Fruit fly (Drosophila melanogaster) whole organism, prepupa: ENCODE measurements around the gene CG14300.

Experiments used
- Blimp-1 ChIP-seq: fragments of 200-800 bp; sonication (Bioruptor generic); optimal IDR thresholded peaks from 3 replicates; lab custom pipeline; 2017; ENCODE audit warnings: missing biosample characterization, missing genetic modification characterization, mild to moderate bottlenecking, moderate library complexity, missing genetic modification reagents
- CG15336 ChIP-seq: fragments of 200-800 bp; sonication (Bioruptor generic); IDR thresholded peaks from 2 replicates; pipeline ENCODE4 v1.3.6; 2022; ENCODE audit warnings: missing biosample characterization, missing genetic modification characterization
- CG1621 ChIP-seq: fragments of 200-800 bp; sonication (Bioruptor generic); optimal IDR thresholded peaks from 3 replicates; lab custom pipeline; 2018; ENCODE audit warnings: missing biosample characterization, mild to moderate bottlenecking, missing genetic modification characterization
- CG16779 ChIP-seq: fragments of 200-800 bp; sonication (Bioruptor generic); optimal IDR thresholded peaks from 3 replicates; lab custom pipeline; 2017; ENCODE audit warnings: missing biosample characterization, mild to moderate bottlenecking, missing genetic modification characterization
- CG31627 ChIP-seq: fragments of 200-800 bp; sonication (Bioruptor generic); optimal IDR thresholded peaks from 3 replicates; lab custom pipeline; 2016; ENCODE audit warnings: missing biosample characterization, missing genetic modification characterization
- CG3919 ChIP-seq: fragments of 200-800 bp; sonication (Bioruptor generic); optimal IDR thresholded peaks from 3 replicates; lab custom pipeline; 2016; ENCODE audit warnings: missing biosample characterization, missing genetic modification characterization
- CG6163 ChIP-seq: fragments of 200-800 bp; sonication (Bioruptor generic); IDR thresholded peaks from 3 replicates; pipeline ENCODE4 v1.3.6; 2022; ENCODE audit warnings: missing biosample characterization, missing genetic modification characterization
- CG6792 ChIP-seq: fragments of 200-800 bp; sonication (Bioruptor generic); optimal IDR thresholded peaks from 3 replicates; lab custom pipeline; 2016; ENCODE audit warnings: missing biosample characterization, missing genetic modification characterization
- CG6808 ChIP-seq: fragments of 200-800 bp; sonication (Bioruptor generic); optimal IDR thresholded peaks from 3 replicates; lab custom pipeline; 2017; ENCODE audit warnings: missing biosample characterization, missing genetic modification characterization, mild to moderate bottlenecking, moderate library complexity, missing genetic modification reagents
- CG8119 ChIP-seq: fragments of 200-800 bp; sonication (Bioruptor generic); IDR thresholded peaks from 3 replicates; pipeline ENCODE4 v1.3.6; 2022; ENCODE audit warnings: missing biosample characterization, missing genetic modification characterization
- CG8319 ChIP-seq: fragments of 200-800 bp; sonication (Bioruptor generic); optimal IDR thresholded peaks from 3 replicates; lab custom pipeline; 2016; ENCODE audit warnings: missing biosample characterization, missing genetic modification characterization
- CG8632 ChIP-seq: fragments of 200-800 bp; sonication (Bioruptor generic); optimal IDR thresholded peaks from 3 replicates; lab custom pipeline; 2016; ENCODE audit warnings: missing biosample characterization, missing genetic modification characterization
- CG9139 ChIP-seq: fragments of 200-800 bp; sonication (Bioruptor generic); optimal IDR thresholded peaks from 3 replicates; lab custom pipeline; 2017; ENCODE audit warnings: missing biosample characterization, mild to moderate bottlenecking, missing genetic modification characterization
- Eip93F ChIP-seq: fragments of 200-800 bp; sonication (Bioruptor generic); optimal IDR thresholded peaks from 2 replicates; lab custom pipeline; 2016; ENCODE audit warnings: missing biosample characterization, mild to moderate bottlenecking, missing genetic modification characterization
- Ets21C ChIP-seq: fragments of 200-800 bp; sonication (Bioruptor generic); optimal IDR thresholded peaks from 3 replicates; lab custom pipeline; 2016; ENCODE audit warnings: missing biosample characterization, missing genetic modification characterization
- Gug ChIP-seq: fragments of 200-800 bp; sonication (Bioruptor generic); IDR thresholded peaks from 2 replicates; pipeline ENCODE4 v1.3.6; 2022; ENCODE audit warnings: missing biosample characterization, missing genetic modification characterization
- Hr38 ChIP-seq: sonication (Bioruptor generic); optimal IDR thresholded peaks from 2 replicates; lab custom pipeline; 2016; ENCODE audit warnings: missing biosample characterization, missing genetic modification characterization
- Hr39 ChIP-seq: fragments of 200-800 bp; sonication (Bioruptor generic); optimal IDR thresholded peaks from 2 replicates; lab custom pipeline; 2016; ENCODE audit warnings: missing biosample characterization, missing genetic modification characterization
- Lpt ChIP-seq: fragments of 200-800 bp; sonication (Bioruptor generic); optimal IDR thresholded peaks from 3 replicates; lab custom pipeline; 2016; ENCODE audit warnings: missing biosample characterization, missing genetic modification characterization
- OdsH ChIP-seq: fragments of 200-800 bp; sonication (Bioruptor generic); optimal IDR thresholded peaks from 3 replicates; lab custom pipeline; 2016; ENCODE audit warnings: missing biosample characterization, missing genetic modification characterization
- Sox102F ChIP-seq: fragments of 200-800 bp; sonication (Bioruptor generic); optimal IDR thresholded peaks from 2 replicates; lab custom pipeline; 2016; ENCODE audit warnings: missing biosample characterization, mild to moderate bottlenecking, missing genetic modification characterization
- Sox14 ChIP-seq: fragments of 200-800 bp; sonication (Bioruptor generic); optimal IDR thresholded peaks from 3 replicates; lab custom pipeline; 2016; ENCODE audit warnings: missing biosample characterization, missing genetic modification characterization
- Sox15 ChIP-seq: fragments of 200-800 bp; sonication (Bioruptor generic); optimal IDR thresholded peaks from 3 replicates; lab custom pipeline; 2016; ENCODE audit warnings: missing biosample characterization, missing genetic modification characterization
- achi ChIP-seq: fragments of 200-800 bp; sonication (Bioruptor generic); optimal IDR thresholded peaks from 3 replicates; lab custom pipeline; 2016; ENCODE audit warnings: missing biosample characterization, missing genetic modification characterization
- acj6 ChIP-seq: fragments of 200-800 bp; sonication (Bioruptor generic); optimal IDR thresholded peaks from 3 replicates; lab custom pipeline; 2016; ENCODE audit warnings: missing biosample characterization, missing genetic modification characterization
- cyc ChIP-seq: fragments of 200-800 bp; sonication (Bioruptor generic); optimal IDR thresholded peaks from 3 replicates; lab custom pipeline; 2016; ENCODE audit warnings: missing biosample characterization, missing genetic modification characterization
- dac ChIP-seq: fragments of 200-800 bp; sonication (Bioruptor generic); optimal IDR thresholded peaks from 2 replicates; lab custom pipeline; 2017; ENCODE audit warnings: missing biosample characterization, mild to moderate bottlenecking, missing genetic modification characterization
- eg ChIP-seq: fragments of 200-800 bp; sonication (Bioruptor generic); IDR thresholded peaks from 3 replicates; pipeline ENCODE4 v1.3.6; 2022; ENCODE audit warnings: missing biosample characterization, missing genetic modification characterization
- fd59A ChIP-seq: fragments of 200-800 bp; sonication (Bioruptor generic); optimal IDR thresholded peaks from 2 replicates; lab custom pipeline; 2017; ENCODE audit warnings: missing biosample characterization, mild to moderate bottlenecking, missing genetic modification characterization, missing genetic modification reagents
- fkh ChIP-seq: fragments of 200-800 bp; sonication (Bioruptor generic); optimal IDR thresholded peaks from 3 replicates; lab custom pipeline; 2017; ENCODE audit warnings: missing biosample characterization, mild to moderate bottlenecking, missing genetic modification characterization, moderate library complexity
- net ChIP-seq: fragments of 200-800 bp; sonication (Bioruptor generic); optimal IDR thresholded peaks from 3 replicates; lab custom pipeline; 2016; ENCODE audit warnings: missing biosample characterization, missing genetic modification characterization
- pdm3 ChIP-seq: fragments of 200-800 bp; sonication (Bioruptor generic); optimal IDR thresholded peaks from 3 replicates; lab custom pipeline; 2016; ENCODE audit warnings: missing biosample characterization, missing genetic modification characterization
- spab ChIP-seq: fragments of 200-800 bp; sonication (Bioruptor generic); optimal IDR thresholded peaks from 2 replicates; lab custom pipeline; 2017; ENCODE audit warnings: missing biosample characterization, mild to moderate bottlenecking, missing genetic modification characterization, missing genetic modification reagents
- svp ChIP-seq: fragments of 200-800 bp; sonication (Bioruptor generic); peaks from one replicate; lab custom pipeline; 2016; ENCODE audit warnings: missing biosample characterization, missing genetic modification characterization
- topi ChIP-seq: fragments of 200-800 bp; sonication (Bioruptor generic); optimal IDR thresholded peaks from 3 replicates; lab custom pipeline; 2016; ENCODE audit warnings: missing biosample characterization, missing genetic modification characterization

The CG14300 gene

DNA sequence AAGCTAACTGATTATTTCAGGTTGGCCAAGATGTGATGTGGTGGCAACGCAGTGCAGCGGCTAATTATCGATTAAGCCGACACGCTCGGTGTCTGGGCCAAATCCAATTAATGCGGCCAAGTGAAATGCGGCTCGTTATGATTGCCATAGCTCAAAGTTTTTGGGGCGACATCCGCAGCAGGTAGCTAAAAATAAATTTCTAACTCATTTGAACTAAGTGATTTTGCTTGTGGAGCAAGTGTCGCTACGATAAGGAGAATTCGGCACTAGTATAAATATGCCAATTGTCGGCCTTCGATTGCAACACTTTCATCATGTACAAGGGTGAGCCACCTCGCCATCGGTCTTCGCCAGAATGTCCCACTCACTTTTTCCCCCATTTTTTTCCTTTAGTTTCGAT, 1.4 kb upstream of the CG14300 start, which contains the start of gene CG34282:
TSS of gene CG34282 (plus strand) at position 301 of the 400 bp plus-strand sequence.
- TF ChIP-seq Hr39 (GFP tag; lab: Kevin White, UChicago) (no peak), CG15336 (GFP tag; lab: Robert Waterston, UW) (no peak), CG9139 (GFP tag; lab: Kevin White, UChicago) (no peak), Gug (no peak), spab (GFP tag; lab: Kevin White, UChicago) (no peak), dac (GFP tag; lab: Kevin White, UChicago) (no peak), fd59A (GFP tag; lab: Kevin White, UChicago) (no peak), CG8119 (no peak)

DNA sequence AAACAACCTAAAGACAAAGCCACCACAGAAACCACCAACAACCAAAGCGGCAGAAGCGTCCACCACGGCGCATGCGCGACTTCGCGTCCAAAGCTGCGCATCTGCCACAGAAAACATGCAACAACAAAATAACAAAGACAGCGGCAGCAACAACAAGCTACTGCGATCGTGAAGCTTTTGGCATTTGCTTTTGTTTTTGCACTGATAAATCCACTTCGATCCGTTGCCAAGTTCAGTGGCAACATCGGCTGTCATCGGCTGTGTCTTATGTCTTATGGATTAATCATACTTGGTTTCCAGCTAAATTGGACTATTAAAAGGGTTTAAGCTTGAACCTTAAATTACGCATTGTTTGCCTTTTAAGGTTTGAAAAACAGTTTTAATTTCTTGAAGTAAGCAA, 892 bp downstream of the CG14300 start, which contains the start of gene Muc91C:
TSS of gene Muc91C (minus strand) at position 101 of the 400 bp plus-strand sequence.
- TF ChIP-seq Ets21C (GFP tag; lab: Kevin White, UChicago) = no peak
- TF ChIP-seq eg = no peak
- TF ChIP-seq pdm3 = no peak
- TF ChIP-seq CG15336 (GFP tag; lab: Robert Waterston, UW) = no peak
- TF ChIP-seq Gug = no peak
- no peak for TF ChIP-seq Blimp-1 (GFP tag; lab: Kevin White, UChicago)
- no peak for TF ChIP-seq Sox102F (GFP tag; lab: Kevin White, UChicago)
- TF ChIP-seq, all 60 proteins: peak for 0

DNA sequence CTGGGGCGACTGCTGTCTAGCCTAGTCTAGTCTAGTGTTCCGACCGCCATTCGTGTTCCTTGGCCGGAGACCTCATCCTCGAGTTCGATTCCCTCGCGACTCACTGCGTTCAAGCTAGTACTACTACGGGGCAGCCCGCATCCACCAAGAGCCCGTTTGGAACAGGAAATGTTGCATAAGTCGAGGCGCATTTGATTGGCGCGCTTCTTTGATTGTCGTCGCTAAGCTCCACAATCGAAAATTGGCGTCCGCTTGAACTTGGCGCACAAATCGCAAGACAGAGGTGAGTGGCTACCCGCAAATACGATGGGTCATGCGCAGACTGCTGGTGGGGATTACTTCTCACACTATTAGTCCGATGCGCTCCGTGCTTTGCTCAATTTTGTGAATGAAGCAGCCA, 12.5 kb downstream of the CG14300 start:
- TF ChIP-seq fkh (GFP tag; lab: Kevin White, UChicago) (no peak), Lpt (GFP tag; lab: Kevin White, UChicago) (no peak), CG3919 (no peak), eg (no peak)

DNA sequence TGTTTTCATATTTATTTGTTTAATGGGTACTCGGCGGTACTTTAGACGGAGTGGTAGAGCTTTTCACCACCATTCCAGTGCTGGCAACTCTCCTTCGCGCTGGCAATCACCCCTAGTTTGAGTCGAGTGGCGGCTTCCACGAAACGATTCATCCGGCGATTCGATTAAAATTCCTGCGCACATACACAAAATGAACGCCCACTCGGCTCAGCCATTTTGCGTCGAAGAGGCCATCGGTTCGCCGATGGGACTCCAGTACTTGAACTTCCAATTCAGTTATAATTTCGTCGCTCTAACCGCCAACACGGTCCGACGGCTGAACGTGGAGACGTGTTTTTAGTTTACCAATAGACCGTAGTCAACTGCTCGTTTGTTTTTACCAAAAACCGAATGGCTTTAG, 13.2 kb downstream of the CG14300 start, which contains the start of the genes CG46318 and ChT:
TSS of gene CG46318 (plus strand) at position 273 of the 400 bp plus-strand sequence.
TSS of gene ChT (plus strand) at position 273 of the 400 bp plus-strand sequence.
- TF ChIP-seq CG16779 (tag; lab: Kevin White, UChicago) = no peak
- no peak for TF ChIP-seq Hr38 (GFP tag; lab: Kevin White, UChicago)
- TF ChIP-seq Ets21C (GFP tag; lab: Kevin White, UChicago) = no peak

DNA sequence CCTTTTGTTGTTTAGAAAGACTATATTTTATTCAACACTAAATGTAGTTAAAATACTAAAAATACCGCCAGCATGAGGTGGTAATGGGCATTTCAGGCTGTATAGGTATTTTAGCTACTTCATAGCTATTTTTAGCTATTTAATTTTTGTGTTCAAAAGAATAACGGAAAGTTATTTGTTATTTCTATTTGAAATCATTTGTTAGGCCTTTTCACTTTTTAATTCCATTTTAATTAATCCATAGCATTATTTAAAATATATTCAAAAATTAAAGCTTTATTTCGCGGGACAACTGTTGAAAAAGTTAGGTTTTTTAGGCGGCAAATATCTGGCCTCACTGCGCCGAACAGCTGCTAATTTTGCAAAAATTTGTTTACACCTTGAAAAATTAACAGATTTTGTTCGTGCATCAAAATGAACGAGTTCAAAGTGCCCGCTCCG, 16.0 kb downstream of the CG14300 start, which contains the start of the genes dind and CG7706:
TSS of gene dind (minus strand) at position 40 of the 441 bp plus-strand sequence.
TSS of gene CG7706 (plus strand) at position 319 of the 441 bp plus-strand sequence.
- TF ChIP-seq achi (GFP tag; lab: Kevin White, UChicago) (no peak), svp (peak; percentile 81), CG31627 (peak; percentile 8)

DNA sequence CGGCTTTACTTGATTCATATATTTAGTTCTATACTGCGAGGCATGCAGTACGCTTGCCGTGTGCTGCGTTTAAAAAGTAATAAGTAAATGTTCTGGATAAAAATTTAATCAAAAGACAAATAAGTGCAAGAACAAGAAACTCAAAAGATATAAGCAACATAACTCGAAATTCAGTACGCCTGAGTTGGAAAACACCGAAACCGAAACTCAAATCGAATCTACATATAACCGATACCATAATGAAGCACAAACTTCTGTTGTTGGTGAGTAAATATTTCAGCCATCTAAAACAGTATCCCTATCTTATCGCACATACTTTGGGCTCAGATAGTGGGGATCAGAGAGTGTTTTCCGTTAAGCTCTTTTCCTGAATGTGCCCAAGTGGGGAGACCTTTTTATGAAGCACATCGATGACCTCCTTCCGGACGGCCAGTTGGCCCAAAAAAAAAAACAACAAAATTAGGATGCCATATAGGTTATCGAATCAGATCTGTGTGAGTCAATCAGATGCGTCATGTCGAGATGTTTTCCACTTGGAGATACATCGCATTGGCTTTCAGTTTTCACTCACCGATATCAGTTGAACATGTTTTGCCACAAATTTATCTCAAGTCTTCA, 22.3 kb downstream of the CG14300 start, which contains the start of gene CG31230:
TSS of gene CG31230 (plus strand) at position 568 of the 618 bp plus-strand sequence.
- TF ChIP-seq svp = peak; percentile 46
- no peak for TF ChIP-seq CG1621 (tag; lab: Kevin White, UChicago)
- TF ChIP-seq fkh (GFP tag; lab: Kevin White, UChicago) = peak; percentile 78
- no peak for TF ChIP-seq CG8632 (GFP tag; lab: Kevin White, UChicago)
- TF ChIP-seq, all 60 proteins: peak for 2

DNA sequence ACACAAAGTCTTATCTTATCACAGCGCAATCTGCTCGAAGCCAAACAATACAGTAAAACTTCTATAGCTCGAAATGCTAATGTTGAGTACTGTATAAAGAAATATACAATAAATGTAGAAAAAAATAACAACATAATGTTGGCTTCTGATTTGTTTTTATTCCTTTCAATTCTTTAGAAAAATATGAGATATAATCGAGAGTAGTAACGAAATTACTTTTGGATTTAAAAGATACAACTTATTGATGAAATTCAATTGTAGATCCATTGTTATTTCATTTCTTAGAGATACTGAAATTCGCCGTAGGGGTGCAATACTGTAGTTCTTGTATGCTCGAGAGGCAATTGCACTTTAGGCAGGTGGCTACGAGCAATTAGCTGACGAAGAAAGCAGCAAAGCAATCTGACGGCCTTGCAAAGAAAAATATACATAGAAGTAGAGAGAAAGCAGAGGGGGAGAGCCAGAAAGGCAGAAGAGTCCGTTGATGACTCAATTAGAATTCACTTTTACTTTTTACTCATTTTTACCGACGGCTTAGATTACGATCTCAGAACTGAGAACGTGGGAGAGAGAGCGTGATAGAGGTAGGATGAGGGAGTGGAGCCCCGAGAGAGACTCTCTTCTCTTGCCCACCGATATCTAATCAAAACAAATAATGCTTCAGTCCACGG, 22.9 kb downstream of the CG14300 start:
- no peak for TF ChIP-seq CG6808 (GFP tag; lab: Kevin White, UChicago)
- peak; percentile 44 for TF ChIP-seq cyc (GFP tag; lab: Kevin White, UChicago)
- TF ChIP-seq dac (GFP tag; lab: Kevin White, UChicago) = peak; percentile 40
- no peak for TF ChIP-seq Sox15 (GFP tag; lab: Kevin White, UChicago)
- TF ChIP-seq acj6 (GFP tag; lab: Kevin White, UChicago) = peak; percentile 30
- TF ChIP-seq Gug = peak; percentile 51
- no peak for TF ChIP-seq Sox102F (GFP tag; lab: Kevin White, UChicago)
- TF ChIP-seq net (GFP tag; lab: Kevin White, UChicago) = peak; percentile 0
- TF ChIP-seq eg = peak; percentile 55; the same call in 2 of the 3 replicates
- no peak for TF ChIP-seq CG8632 (GFP tag; lab: Kevin White, UChicago)
- TF ChIP-seq CG6163 (GFP tag; lab: Robert Waterston, UW) = peak; percentile 58; the same call in 1 of the 3 replicates
- TF ChIP-seq Eip93F = no peak
- TF ChIP-seq CG6792 (GFP tag; lab: Kevin White, UChicago) = peak; percentile 54
- TF ChIP-seq CG8119 = peak; percentile 62
- TF ChIP-seq Blimp-1 (GFP tag; lab: Kevin White, UChicago) = peak; percentile 26
- peak; percentile 46 for TF ChIP-seq OdsH
- peak; percentile 45 for TF ChIP-seq CG8319 (GFP tag; lab: Kevin White, UChicago)
- peak; percentile 1 for TF ChIP-seq fd59A (GFP tag; lab: Kevin White, UChicago)
- TF ChIP-seq Lpt (GFP tag; lab: Kevin White, UChicago) = no peak
- peak; percentile 68 for TF ChIP-seq topi (GFP tag; lab: Kevin White, UChicago)
- TF ChIP-seq Sox14 = peak; percentile 37
